Worm (Caenorhabditis elegans) whole organism, young adult: ENCODE data around the gene K06A4.10.

Experiments
- ama-1 ChIP-seq, 3 experiments: fragments of 150-350 bp in 1 of 3; sonication (generic microtip) in 2 of 3; optimal IDR thresholded peaks; 2 replicates each; lab custom pipeline; 2014 to 2018; ENCODE audit warnings: missing biosample characterization in 2 of 3, missing genetic modification characterization in 2 of 3, missing genetic modification reagents in 2 of 3
- dpl-1 ChIP-seq: fragments of 150-350 bp; optimal IDR thresholded peaks from 2 replicates; lab custom pipeline; 2014; ENCODE audit warnings: missing biosample characterization, missing genetic modification reagents, missing genetic modification characterization

ce11 chrV:9496742-9497141 is 7.1 kb upstream of the K06A4.10 start, which contains the start of gene gsnl-1:
- TF ChIP-seq dpl-1 (GFP tag; lab: Kevin White, UChicago), result no peak
- no peak for TF ChIP-seq ama-1 (optimal IDR thresholded peaks at IDR 0.05; lab: Kevin White, UChicago)
- TF ChIP-seq ama-1 (GFP tag; optimal IDR thresholded peaks at IDR 0.05; lab: Kevin White, UChicago), result no peak
